Worm (Caenorhabditis elegans) whole organism, L3 larva: ENCODE measurements around the gene C01G10.9.

Experiments
- ZK546.5 ChIP-seq: sonication (generic microtip); optimal IDR thresholded peaks from 2 replicates; lab custom pipeline; 2017; ENCODE audit warnings: missing biosample characterization, missing genetic modification characterization
- aly-2 ChIP-seq: fragments of 150-350 bp; optimal IDR thresholded peaks from 2 replicates; lab custom pipeline; 2014; ENCODE audit warnings: missing biosample characterization, missing genetic modification characterization
- ceh-16 ChIP-seq: sonication (generic microtip); optimal IDR thresholded peaks from 2 replicates; lab custom pipeline; 2017; ENCODE audit warnings: missing biosample characterization, missing genetic modification characterization
- ceh-82 ChIP-seq: fragments of 150-350 bp; optimal IDR thresholded peaks from 2 replicates; lab custom pipeline; 2014; ENCODE audit warnings: missing biosample characterization, missing genetic modification characterization
- ceh-9 ChIP-seq: sonication (generic microtip); optimal IDR thresholded peaks from 2 replicates; lab custom pipeline; 2018; ENCODE audit warnings: missing biosample characterization, missing genetic modification characterization
- elt-1 ChIP-seq: fragments of 150-350 bp; optimal IDR thresholded peaks from 2 replicates; lab custom pipeline; 2014; ENCODE audit warnings: missing biosample characterization, missing genetic modification characterization
- fkh-10 ChIP-seq: sonication (generic microtip); optimal IDR thresholded peaks from 2 replicates; lab custom pipeline; 2017; ENCODE audit warnings: missing biosample characterization, missing genetic modification reagents, missing genetic modification characterization
- nhr-11 ChIP-seq: fragments of 150-350 bp; optimal IDR thresholded peaks from 2 replicates; lab custom pipeline; 2014; ENCODE audit warnings: missing biosample characterization, missing genetic modification characterization
- nhr-237 ChIP-seq: fragments of 150-350 bp; optimal IDR thresholded peaks from 2 replicates; lab custom pipeline; 2014; ENCODE audit warnings: missing biosample characterization, missing genetic modification characterization
- nhr-28 ChIP-seq: fragments of 150-350 bp; optimal IDR thresholded peaks from 2 replicates; lab custom pipeline; 2014; ENCODE audit warnings: missing biosample characterization, missing genetic modification characterization
- nhr-77 ChIP-seq: fragments of 150-350 bp; optimal IDR thresholded peaks from 2 replicates; lab custom pipeline; 2014; ENCODE audit warnings: missing biosample characterization, missing genetic modification characterization
- skn-1 ChIP-seq: fragments of 150-350 bp; optimal IDR thresholded peaks from 2 replicates; lab custom pipeline; 2014; ENCODE audit warnings: missing biosample characterization, missing genetic modification characterization
- snpc-4 ChIP-seq: fragments of 150-350 bp; optimal IDR thresholded peaks from 2 replicates; lab custom pipeline; 2014; ENCODE audit warnings: missing biosample characterization, missing genetic modification characterization
- unc-62 ChIP-seq: fragments of 150-350 bp; sonication (generic microtip); optimal IDR thresholded peaks from 4 replicates; lab custom pipeline; 2014; ENCODE audit warnings: missing biosample characterization, missing genetic modification reagents, missing genetic modification characterization

DNA sequence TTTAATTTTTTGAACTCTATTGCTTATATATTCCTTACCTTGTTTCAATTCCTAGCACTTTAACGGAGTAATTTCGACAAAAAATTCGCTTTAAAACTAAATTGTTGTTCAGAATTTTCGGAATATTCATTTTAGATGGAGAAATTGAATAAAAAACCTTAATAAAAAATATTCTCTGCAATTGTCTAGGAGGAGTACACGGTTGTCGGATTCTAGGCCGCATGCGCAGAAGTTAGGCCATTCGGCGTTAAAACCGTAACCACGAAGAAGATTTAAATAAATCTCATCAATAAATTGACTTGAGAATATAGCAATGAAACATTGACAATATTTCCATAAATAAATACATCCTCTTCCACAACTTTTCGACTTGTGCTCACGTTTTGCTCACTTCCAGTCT is at the start of gene C01G10.9, which contains the start of gene C01G10.10:
- no peak for TF ChIP-seq unc-62
- TF ChIP-seq nhr-237 (tag; lab: Kevin White, UChicago), result no peak
- TF ChIP-seq ceh-16 (tag; lab: Kevin White, UChicago), result no peak
- no peak for TF ChIP-seq nhr-11 (tag; lab: Kevin White, UChicago)
- no peak for TF ChIP-seq skn-1 (tag; lab: Kevin White, UChicago)
- no peak for TF ChIP-seq nhr-28 (tag; lab: Kevin White, UChicago)
- no peak for TF ChIP-seq ceh-9
- peak; percentile 8 for TF ChIP-seq elt-1
- TF ChIP-seq aly-2 (tag; lab: Kevin White, UChicago), result no peak
- no peak for TF ChIP-seq nhr-77 (tag; lab: Kevin White, UChicago)
- no peak for TF ChIP-seq ZK546.5 (tag; lab: Kevin White, UChicago)
- TF ChIP-seq snpc-4 (tag; lab: Kevin White, UChicago), result peak; percentile 62
- no peak for TF ChIP-seq ceh-82
- no peak for TF ChIP-seq fkh-10 (GFP tag; lab: Kevin White, UChicago)
